Worm (Caenorhabditis elegans): ENCODE data around the gene B0496.11.

Gene B0496.11

DNA sequence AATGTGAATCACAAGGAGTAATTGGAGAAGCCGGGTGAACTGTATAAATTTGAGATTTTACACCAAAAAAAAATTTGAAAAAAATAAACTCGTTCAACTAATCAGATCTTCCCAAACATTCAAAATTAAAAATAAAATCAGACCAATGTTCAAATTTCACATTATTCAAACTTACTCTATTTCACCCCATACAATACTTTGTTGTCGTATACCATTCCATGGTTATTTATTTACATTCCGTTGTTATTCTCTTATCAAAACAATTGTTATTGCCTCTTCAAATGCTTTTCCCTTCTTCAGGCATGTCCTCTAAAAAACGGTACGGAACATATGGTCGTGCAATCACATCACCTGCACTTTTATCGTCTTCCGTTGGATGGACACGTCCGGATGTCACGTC is 9.6 kb downstream of the B0496.11 start, which contains the start of gene unc-82:
Gene unc-82 (plus strand): TSS at position 301 of the 400 bp plus-strand sequence.
- TF ChIP-seq aha-1 (tag), result peak; percentile 74
- TF ChIP-seq saeg-2 (GFP tag; IDR thresholded peaks at IDR 0.05), result no peak
- no peak for TF ChIP-seq unc-130 (GFP tag; optimal IDR thresholded peaks at IDR 0.05)
- TF ChIP-seq aly-2 (tag; optimal IDR thresholded peaks at IDR 0.05), result no peak
- no peak for TF ChIP-seq zip-11 (GFP tag; IDR thresholded peaks at IDR 0.05)
- TF ChIP-seq nhr-41 (GFP tag; IDR thresholded peaks at IDR 0.05), result no peak
- no peak for TF ChIP-seq egl-43 (GFP tag; IDR thresholded peaks at IDR 0.05)

DNA sequence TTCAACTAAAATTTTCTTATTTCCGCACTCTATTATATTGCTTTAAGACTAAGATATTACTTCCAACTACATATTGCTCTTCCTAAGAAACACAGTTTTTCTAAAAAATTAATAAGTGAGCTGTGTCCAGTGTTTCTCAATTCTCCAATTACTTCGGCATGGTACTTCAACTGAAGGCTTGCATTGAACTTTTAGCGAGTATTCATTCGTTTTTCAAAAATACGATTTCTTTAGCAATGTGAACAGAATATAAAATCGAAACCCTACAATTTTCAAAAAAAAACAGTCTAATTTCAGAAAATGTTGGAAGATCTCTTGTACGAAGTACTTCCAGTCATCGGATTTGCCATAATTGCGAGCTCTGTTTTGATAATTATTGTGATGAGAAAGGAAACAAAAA is 12.8 kb downstream of the B0496.11 start, which contains the start of gene srtx-1:
Gene srtx-1 (plus strand): TSS at position 301 of the 400 bp plus-strand sequence.
- no peak for TF ChIP-seq fkh-10 (GFP tag; optimal IDR thresholded peaks at IDR 0.05)
- peak in 1 of 2 experiments; percentile 70 for TF ChIP-seq unc-62 (GFP tag; optimal IDR thresholded peaks at IDR 0.05 in 1 of 2)
- TF ChIP-seq unc-62 (tag; optimal IDR thresholded peaks at IDR 0.05), result no peak

DNA sequence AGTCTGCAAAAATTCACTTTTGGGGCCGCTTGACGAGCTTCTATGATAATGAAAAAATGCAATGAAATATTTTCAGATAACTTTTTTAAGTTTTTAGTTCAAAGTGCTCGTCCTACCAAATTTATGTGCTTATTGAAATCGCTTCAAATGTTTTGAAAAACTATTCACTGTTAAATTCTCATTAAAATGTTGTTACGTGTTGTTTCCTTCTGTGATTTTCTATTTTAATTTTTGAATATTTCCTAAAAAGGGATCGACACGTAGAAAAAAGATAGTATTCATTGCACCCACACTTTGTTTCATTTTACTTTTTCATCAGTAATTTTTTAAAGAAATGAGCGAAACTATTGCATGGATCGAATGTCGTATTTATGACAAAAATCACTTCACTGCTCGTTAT is 14.9 kb downstream of the B0496.11 start, which contains the start of gene B0496.6:
Gene B0496.6 (plus strand): TSS at position 301 of the 400 bp plus-strand sequence.
- no peak for TF ChIP-seq nhr-6 (tag; optimal IDR thresholded peaks at IDR 0.05)
- TF ChIP-seq aha-1 (tag), result no peak
- TF ChIP-seq dmd-6 (GFP tag; IDR thresholded peaks at IDR 0.05), result no peak

DNA sequence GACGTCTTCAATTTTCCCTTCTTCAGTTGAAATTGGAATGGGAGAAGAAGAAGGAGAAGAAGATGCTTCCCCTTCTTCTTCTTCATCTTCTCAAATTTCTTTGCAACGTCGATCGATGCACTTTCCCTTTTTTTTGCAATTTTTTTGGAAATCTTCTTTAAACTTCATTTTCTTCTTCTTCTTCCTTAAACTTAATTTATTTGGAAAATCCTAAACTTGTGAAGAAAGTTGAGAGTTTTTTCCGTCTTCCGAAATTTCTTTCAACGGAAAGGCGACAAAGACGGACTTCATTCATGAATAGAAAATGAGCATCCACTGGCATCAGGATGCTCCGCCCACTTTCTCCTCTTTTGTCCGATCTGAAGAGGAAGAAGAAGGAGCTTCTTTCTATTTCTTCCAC is 19.6 kb downstream of the B0496.11 start:
- TF ChIP-seq fkh-10 (GFP tag; optimal IDR thresholded peaks at IDR 0.05) (peak; percentile 50), ces-1 (GFP tag; optimal IDR thresholded peaks at IDR 0.05) (peak; percentile 73), arid-1 (GFP tag; conservative IDR thresholded peaks at IDR 0.05) (no peak), ztf-7 (tag; optimal IDR thresholded peaks at IDR 0.05) (no peak), zfp-3 (GFP tag; conservative IDR thresholded peaks at IDR 0.05) (no peak)

DNA sequence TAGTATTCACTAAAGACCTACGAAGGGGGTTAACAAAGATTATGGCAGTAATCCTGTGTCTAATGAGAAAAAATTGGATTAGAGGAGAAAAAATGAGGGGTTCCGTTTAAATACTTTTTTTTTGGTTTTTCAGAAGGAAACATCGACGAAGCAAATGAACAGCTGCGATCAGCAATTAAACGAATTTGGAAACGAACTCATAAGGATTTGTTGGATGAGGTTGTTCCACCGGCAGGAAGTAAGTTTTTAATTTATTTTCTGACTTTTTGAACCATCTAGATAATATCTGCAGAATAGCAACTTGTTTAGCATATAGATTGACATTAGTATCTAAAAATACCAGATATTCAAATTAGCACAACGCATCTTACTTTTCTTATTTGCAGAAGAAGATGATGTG is 20.2 kb downstream of the B0496.11 start:
- TF ChIP-seq aha-1 (tag) (peak; percentile 97), mdt-29 (GFP tag; IDR thresholded peaks at IDR 0.05) (no peak), dmd-6 (GFP tag; IDR thresholded peaks at IDR 0.05) (no peak)

DNA sequence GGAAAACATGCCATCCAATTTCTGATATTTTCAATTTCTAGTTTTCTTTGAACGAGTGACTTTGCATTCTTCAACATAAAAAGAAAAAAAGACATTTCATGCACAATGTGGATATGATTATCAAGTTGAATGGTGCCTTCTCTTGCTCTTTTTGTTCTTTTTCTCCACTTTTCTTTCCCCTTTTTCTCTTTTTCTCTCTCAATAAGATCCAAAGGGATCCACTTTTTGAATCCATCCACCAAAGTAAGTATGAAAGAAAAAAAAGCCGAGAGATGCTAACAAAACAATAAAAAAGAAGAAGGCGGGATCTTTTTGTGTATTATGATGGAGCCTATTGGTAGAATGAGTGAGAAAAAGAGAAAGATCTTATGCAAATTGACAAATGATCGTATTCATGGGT is 26.5 kb downstream of the B0496.11 start:
- TF ChIP-seq unc-62 (GFP tag; optimal IDR thresholded peaks at IDR 0.05 in 1 of 2) (no peak), unc-62 (tag; optimal IDR thresholded peaks at IDR 0.05) (no peak), madf-9 (GFP tag; conservative IDR thresholded peaks at IDR 0.05) (no peak), fkh-10 (GFP tag; optimal IDR thresholded peaks at IDR 0.05) (peak; percentile 86), gei-8 (GFP tag; optimal IDR thresholded peaks at IDR 0.05) (no peak), aha-1 (tag) (peak; percentile 1)

DNA sequence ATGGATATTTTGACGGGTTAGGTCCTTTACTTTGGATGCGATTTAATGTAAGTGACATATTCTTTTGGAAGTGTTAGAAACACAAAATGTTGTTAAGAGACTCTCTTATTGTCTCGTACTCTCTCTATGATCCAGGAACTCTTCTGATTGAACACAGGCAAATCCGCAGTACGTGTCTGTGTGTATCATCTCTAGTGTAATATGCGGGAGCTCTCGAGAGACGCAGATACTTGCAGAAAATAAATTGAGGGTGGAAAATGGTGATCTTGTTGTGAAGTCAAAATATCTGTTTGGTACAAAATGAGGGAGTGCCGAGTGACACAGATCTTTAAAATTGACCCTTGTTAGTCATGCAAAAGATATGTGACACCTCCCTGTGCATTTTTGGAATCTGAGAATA is 27.1 kb downstream of the B0496.11 start:
- TF ChIP-seq attf-4 (tag; optimal IDR thresholded peaks at IDR 0.05) (no peak), ceh-44 (GFP tag; IDR thresholded peaks at IDR 0.05) (no peak), nhr-28 (tag; optimal IDR thresholded peaks at IDR 0.05) (peak; percentile 31), hmg-1.1 (GFP tag; IDR thresholded peaks at IDR 0.05) (no peak), skn-1 (tag; optimal IDR thresholded peaks at IDR 0.05) (no peak), vab-7 (GFP tag; IDR thresholded peaks at IDR 0.05) (no peak), zip-2 (tag; optimal IDR thresholded peaks at IDR 0.05) (no peak)

DNA sequence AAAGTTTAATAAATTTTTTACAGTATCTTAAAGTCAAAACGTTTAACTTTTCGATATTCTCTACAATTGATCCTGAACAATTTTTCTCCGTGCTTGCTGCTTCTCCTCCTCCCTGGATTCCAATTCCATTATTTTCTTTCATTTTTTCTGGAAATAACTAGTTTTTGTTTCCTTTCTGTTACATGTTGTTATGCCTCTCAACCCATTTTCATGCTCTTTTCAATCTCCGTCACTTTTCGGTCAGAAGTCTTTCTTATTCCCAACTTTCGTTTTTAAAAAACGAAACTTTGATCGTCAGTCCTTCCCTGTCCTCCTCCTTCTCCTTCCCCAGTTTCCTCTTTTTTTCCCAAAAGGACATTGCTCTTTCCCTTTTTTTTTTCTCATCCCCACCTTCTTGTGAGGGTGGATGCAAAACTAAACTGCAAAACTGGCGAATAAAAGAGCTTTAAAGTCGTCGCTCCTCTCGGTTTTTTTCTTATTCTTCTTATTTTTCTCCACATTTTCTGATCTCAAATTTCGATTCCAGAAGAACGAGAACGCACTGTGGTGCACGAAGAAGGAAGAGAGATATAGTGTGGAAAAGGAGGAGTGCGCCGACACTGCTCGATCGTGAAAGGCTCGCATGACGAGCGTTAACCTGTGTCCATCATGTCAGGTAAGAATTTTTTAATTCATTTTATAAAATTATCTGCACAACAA is 28.7 kb downstream of the B0496.11 start, which contains the start of the genes C48A7.16 and egl-19:
Gene C48A7.16 (plus strand): TSS at position 544 of the 699 bp plus-strand sequence.
Gene egl-19 (plus strand): TSS at position 649 of the 699 bp plus-strand sequence.
- TF ChIP-seq mep-1 (tag; optimal IDR thresholded peaks at IDR 0.05) (no peak), unc-62 (GFP tag; optimal IDR thresholded peaks at IDR 0.05 in 1 of 2) (no peak), unc-62 (tag; optimal IDR thresholded peaks at IDR 0.05) (no peak), T26A8.4 (GFP tag; IDR thresholded peaks at IDR 0.05) (no peak), mes-2 (tag; optimal IDR thresholded peaks at IDR 0.05; ENCODE audit: poor library complexity, severe bottlenecking) (no peak), lin-29 (GFP tag; IDR thresholded peaks at IDR 0.05) (no peak), fos-1 (tag; optimal IDR thresholded peaks at IDR 0.05) (no peak), hlh-30 (tag; optimal IDR thresholded peaks at IDR 0.05; ENCODE audit: insufficient read depth) (no peak), hmg-1.1 (GFP tag; IDR thresholded peaks at IDR 0.05) (no peak), sdz-12 (GFP tag; optimal IDR thresholded peaks at IDR 0.05) (no peak), daf-16 (GFP tag; optimal IDR thresholded peaks at IDR 0.05) (no peak), daf-16 (tag; optimal IDR thresholded peaks at IDR 0.05) (no peak), ztf-11 (tag; optimal IDR thresholded peaks at IDR 0.05) (no peak)

Data from whole organism, L4 larva.